Worm (Caenorhabditis elegans) whole organism, mixed stage, embryonic: ENCODE measurements around the gene hlh-27.

Source experiments
- nhr-28 ChIP-seq: fragments of 150-350 bp; optimal IDR thresholded peaks from 2 replicates; lab custom pipeline; 2014; ENCODE audit warnings: missing biosample characterization, missing genetic modification characterization
- unc-39 ChIP-seq: fragments of 150-350 bp; optimal IDR thresholded peaks from 2 replicates; lab custom pipeline; 2014; ENCODE audit warnings: missing biosample characterization, missing genetic modification characterization

ce11 chrII:5514846-5515245 is 25.2 kb downstream of the hlh-27 start, which contains the start of gene sahd-1:
- TF ChIP-seq nhr-28 (tag; lab: Kevin White, UChicago) (no peak), unc-39 (tag; lab: Kevin White, UChicago) (no peak)
